Worm (Caenorhabditis elegans) whole organism, late embryonic: ENCODE measurements around the gene F09F9.5.
A peak's percentile ranks its signal among the peaks of the same experiment; 100 is the strongest.

Experiments
- F13H6.1 ChIP-seq: sonication (generic microtip); optimal IDR thresholded peaks from 2 replicates; lab custom pipeline; 2016; ENCODE audit warnings: missing genetic modification characterization, missing compliant biosample characterization
- K09A11.1 ChIP-seq: sonication (generic microtip); optimal IDR thresholded peaks from 2 replicates; lab custom pipeline; 2017; ENCODE audit warnings: antibody characterized with exemption, mild to moderate bottlenecking, missing genetic modification characterization, missing compliant biosample characterization; ENCODE audit not compliant: insufficient read depth
- Y22D7AL.16 ChIP-seq: sonication (generic microtip); optimal IDR thresholded peaks from 2 replicates; lab custom pipeline; 2016; ENCODE audit warnings: missing genetic modification characterization, missing compliant biosample characterization
- ama-1 ChIP-seq: fragments of 150-350 bp; optimal IDR thresholded peaks from 2 replicates; lab custom pipeline; 2014
- ceh-14 ChIP-seq: sonication (generic microtip); optimal IDR thresholded peaks from 2 replicates; lab custom pipeline; 2016; ENCODE audit warnings: missing genotype, missing genetic modification characterization, missing compliant biosample characterization
- ceh-18 ChIP-seq: sonication (generic microtip); optimal IDR thresholded peaks from 2 replicates; lab custom pipeline; 2016; ENCODE audit warnings: missing genetic modification characterization, missing compliant biosample characterization
- ceh-2 ChIP-seq: sonication (generic microtip); optimal IDR thresholded peaks from 2 replicates; lab custom pipeline; 2016; ENCODE audit warnings: missing genotype, missing genetic modification characterization, missing compliant biosample characterization
- ceh-22 ChIP-seq: sonication (generic microtip); optimal IDR thresholded peaks from 2 replicates; lab custom pipeline; 2017; ENCODE audit warnings: missing biosample characterization, missing genetic modification characterization
- ceh-24 ChIP-seq: sonication (generic microtip); optimal IDR thresholded peaks from 2 replicates; lab custom pipeline; 2016; ENCODE audit warnings: mild to moderate bottlenecking, missing genetic modification characterization, missing compliant biosample characterization
- ceh-30 ChIP-seq: fragments of 150-350 bp; optimal IDR thresholded peaks from 2 replicates; lab custom pipeline; 2014; ENCODE audit warnings: missing biosample characterization, missing genetic modification characterization
- ceh-34 ChIP-seq: sonication (generic microtip); optimal IDR thresholded peaks from 2 replicates; lab custom pipeline; 2016; ENCODE audit warnings: mild to moderate bottlenecking, missing genetic modification characterization, missing compliant biosample characterization
- ceh-48 ChIP-seq: sonication (generic microtip); optimal IDR thresholded peaks from 2 replicates; lab custom pipeline; 2016; ENCODE audit warnings: missing genetic modification characterization, inconsistent platforms, missing compliant biosample characterization
- ceh-6 ChIP-seq: fragments of 200-800 bp; sonication (Bioruptor generic); optimal IDR thresholded peaks from 2 replicates; lab custom pipeline; 2018; ENCODE audit warnings: mild to moderate bottlenecking, missing genetic modification characterization, missing compliant biosample characterization
- dmd-4 ChIP-seq: sonication (generic microtip); optimal IDR thresholded peaks from 2 replicates; lab custom pipeline; 2016; ENCODE audit warnings: borderline replicate concordance, missing genetic modification characterization, missing compliant biosample characterization
- elt-2 ChIP-seq: sonication (generic microtip); optimal IDR thresholded peaks from 2 replicates; lab custom pipeline; 2016; ENCODE audit warnings: missing genetic modification reagents, missing genetic modification characterization, missing compliant biosample characterization
- elt-4 ChIP-seq: sonication (generic microtip); optimal IDR thresholded peaks from 2 replicates; lab custom pipeline; 2016; ENCODE audit warnings: missing genetic modification characterization, missing compliant biosample characterization
- fkh-6 ChIP-seq: sonication (generic microtip); optimal IDR thresholded peaks from 2 replicates; lab custom pipeline; 2016; ENCODE audit warnings: missing genetic modification characterization, missing compliant biosample characterization
- gmeb-2 ChIP-seq: sonication (generic microtip); optimal IDR thresholded peaks from 2 replicates; lab custom pipeline; 2016; ENCODE audit warnings: missing genetic modification characterization, inconsistent platforms, missing compliant biosample characterization
- hlh-13 ChIP-seq: fragments of 200-800 bp; sonication (Bioruptor generic); optimal IDR thresholded peaks from 2 replicates; lab custom pipeline; 2018; ENCODE audit warnings: mild to moderate bottlenecking, missing genetic modification characterization, missing compliant biosample characterization
- hlh-15 ChIP-seq: sonication (generic microtip); optimal IDR thresholded peaks from 2 replicates; lab custom pipeline; 2016; ENCODE audit warnings: missing genetic modification characterization, missing compliant biosample characterization
- hlh-30 ChIP-seq: sonication (generic microtip); optimal IDR thresholded peaks from 2 replicates; lab custom pipeline; 2017; ENCODE audit warnings: antibody characterized with exemption, missing genetic modification characterization, missing compliant biosample characterization; ENCODE audit not compliant: insufficient read depth
- hlh-6 ChIP-seq: sonication (generic microtip); optimal IDR thresholded peaks from 2 replicates; lab custom pipeline; 2016; ENCODE audit warnings: missing genotype, missing genetic modification characterization, missing compliant biosample characterization
- hlh-8 ChIP-seq: sonication (generic microtip); optimal IDR thresholded peaks from 2 replicates; lab custom pipeline; 2016; ENCODE audit warnings: missing genotype, missing genetic modification characterization, missing compliant biosample characterization
- mec-3 ChIP-seq: sonication (generic microtip); optimal IDR thresholded peaks from 2 replicates; lab custom pipeline; 2016; ENCODE audit warnings: borderline replicate concordance, missing genetic modification characterization, missing compliant biosample characterization
- npax-4 ChIP-seq: sonication (generic microtip); optimal IDR thresholded peaks from 2 replicates; lab custom pipeline; 2016; ENCODE audit warnings: missing genetic modification characterization, missing compliant biosample characterization
- pag-3 ChIP-seq: sonication (generic microtip); optimal IDR thresholded peaks from 2 replicates; lab custom pipeline; 2016; ENCODE audit warnings: missing compliant biosample characterization, missing genetic modification characterization, borderline replicate concordance
- pat-9 ChIP-seq: fragments of 200-800 bp; sonication (Bioruptor generic); optimal IDR thresholded peaks from 2 replicates; lab custom pipeline; 2018; ENCODE audit warnings: mild to moderate bottlenecking, missing genetic modification characterization, moderate library complexity, missing compliant biosample characterization
- pha-2 ChIP-seq: sonication (generic microtip); optimal IDR thresholded peaks from 2 replicates; lab custom pipeline; 2017; ENCODE audit warnings: mild to moderate bottlenecking, missing genetic modification characterization, missing compliant biosample characterization
- pqm-1 ChIP-seq: sonication (generic microtip); optimal IDR thresholded peaks from 2 replicates; lab custom pipeline; 2016; ENCODE audit warnings: missing genetic modification characterization, missing compliant biosample characterization
- rnt-1 ChIP-seq: sonication (generic microtip); optimal IDR thresholded peaks from 2 replicates; lab custom pipeline; 2016; ENCODE audit warnings: missing genetic modification characterization, missing compliant biosample characterization
- tbx-7 ChIP-seq: sonication (generic microtip); optimal IDR thresholded peaks from 2 replicates; lab custom pipeline; 2016; ENCODE audit warnings: missing genotype, missing genetic modification characterization, missing compliant biosample characterization
- ttx-3 ChIP-seq: sonication (generic microtip); optimal IDR thresholded peaks from 2 replicates; lab custom pipeline; 2016; ENCODE audit warnings: missing genetic modification reagents, missing genetic modification characterization, missing compliant biosample characterization
- unc-42 ChIP-seq: sonication (generic microtip); optimal IDR thresholded peaks from 2 replicates; lab custom pipeline; 2016; ENCODE audit warnings: missing genotype, missing genetic modification characterization, missing compliant biosample characterization
- unc-55 ChIP-seq: sonication (generic microtip); optimal IDR thresholded peaks from 2 replicates; lab custom pipeline; 2017; ENCODE audit warnings: missing biosample characterization, missing genetic modification reagents, missing genetic modification characterization
- unc-86 ChIP-seq: sonication (generic microtip); optimal IDR thresholded peaks from 2 replicates; lab custom pipeline; 2016; ENCODE audit warnings: missing genetic modification characterization, missing compliant biosample characterization
- ztf-16 ChIP-seq: sonication (generic microtip); optimal IDR thresholded peaks from 2 replicates; lab custom pipeline; 2017; ENCODE audit warnings: missing genetic modification characterization, missing compliant biosample characterization

Gene F09F9.5

DNA sequence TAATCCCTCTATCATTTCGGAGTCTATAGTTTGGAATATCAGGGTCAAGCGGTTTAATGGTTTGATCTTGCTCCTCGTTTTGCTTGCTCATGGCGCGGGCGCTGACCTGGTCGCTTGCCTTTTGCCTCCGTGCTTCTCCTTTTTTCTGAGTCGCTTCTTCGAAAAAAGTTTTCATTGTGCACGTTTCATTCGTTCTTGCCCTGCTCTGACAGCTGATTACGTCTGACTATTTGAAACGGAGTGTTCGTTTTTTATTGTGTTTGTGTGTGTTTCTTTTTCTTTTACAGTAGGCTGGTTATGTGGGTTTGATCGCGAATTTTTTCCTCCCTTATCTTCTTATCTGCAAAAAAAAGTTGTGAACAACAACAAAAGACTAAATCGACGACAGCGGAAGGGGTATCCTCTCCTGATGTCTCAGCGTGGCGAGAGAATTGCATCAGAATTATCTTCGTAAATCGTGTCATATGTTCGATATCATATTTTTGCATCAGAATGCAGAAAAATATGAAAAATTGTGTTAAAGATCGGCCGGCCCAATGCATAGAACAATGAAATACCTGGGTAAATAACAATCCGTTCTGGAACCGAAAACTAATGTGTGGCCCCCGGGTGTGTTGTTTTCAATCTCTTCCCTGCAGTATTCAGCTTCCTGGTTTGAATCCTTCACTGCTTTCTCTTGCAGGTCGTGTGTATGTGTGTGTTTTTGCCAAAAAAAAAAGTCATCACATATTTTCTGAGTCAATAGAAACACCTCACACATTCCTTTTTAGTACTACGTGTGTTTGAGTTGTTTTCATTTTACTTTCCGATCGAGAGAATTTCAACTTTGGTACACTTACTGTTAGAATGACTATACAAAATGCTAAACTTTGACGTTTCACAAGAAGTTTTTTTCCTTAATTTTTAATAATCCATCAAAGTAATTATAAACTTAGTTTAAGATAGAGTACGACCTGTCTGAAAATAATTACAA is 22.2 kb downstream of the F09F9.5 start, which contains the start of gene ZK470.4:
TSS of gene ZK470.4 (minus strand) at position 175 of the 973 bp plus-strand sequence.
- TF ChIP-seq unc-86 (no peak), pat-9 (tag; lab: Kevin White, UChicago) (no peak), unc-55 (GFP tag; lab: Kevin White, UChicago) (no peak), ceh-6 (GFP tag; lab: Kevin White, UChicago) (no peak), ceh-30 (tag; lab: Kevin White, UChicago) (no peak), gmeb-2 (tag; lab: Kevin White, UChicago) (no peak), ceh-48 (no peak), fkh-6 (tag; lab: Kevin White, UChicago) (no peak), Y22D7AL.16 (tag; lab: Kevin White, UChicago) (no peak), hlh-6 (tag; lab: Kevin White, UChicago) (no peak), pha-2 (tag; lab: Kevin White, UChicago) (no peak)

- TF ChIP-seq K09A11.1 (no peak), ceh-34 (tag; lab: Kevin White, UChicago) (no peak), rnt-1 (tag; lab: Kevin White, UChicago) (no peak), pag-3 (tag; lab: Kevin White, UChicago) (no peak), dmd-4 (tag; lab: Kevin White, UChicago) (no peak), hlh-8 (tag; lab: Kevin White, UChicago) (no peak), tbx-7 (tag; lab: Kevin White, UChicago) (no peak), npax-4 (tag; lab: Kevin White, UChicago) (no peak), elt-2 (tag; lab: Kevin White, UChicago) (no peak), F13H6.1 (tag; lab: Kevin White, UChicago) (no peak), ama-1 (no peak), ceh-48 (no peak), ttx-3 (no peak), unc-42 (tag; lab: Kevin White, UChicago) (no peak)
These were observed 23.2 kb downstream of the F09F9.5 start for ce11 chrX:4140755-4141417.

ce11 chrX:4142202-4142601 is 24.5 kb downstream of the F09F9.5 start:
- TF ChIP-seq hlh-30: peak; percentile 76
- TF ChIP-seq ceh-30 (tag; lab: Kevin White, UChicago): no peak
- no peak for TF ChIP-seq elt-4 (tag; lab: Kevin White, UChicago)
- TF ChIP-seq ceh-18 (tag; lab: Kevin White, UChicago): peak; percentile 74
- no peak for TF ChIP-seq ztf-16 (tag; lab: Kevin White, UChicago)
- TF ChIP-seq unc-86: no peak
- no peak for TF ChIP-seq ceh-22 (tag; lab: Kevin White, UChicago)
- TF ChIP-seq hlh-15 (tag; lab: Kevin White, UChicago): no peak
- peak; percentile 74 for TF ChIP-seq unc-55 (GFP tag; lab: Kevin White, UChicago)
- TF ChIP-seq elt-2 (tag; lab: Kevin White, UChicago): no peak
- TF ChIP-seq unc-42 (tag; lab: Kevin White, UChicago): no peak
- no peak for TF ChIP-seq ceh-14
- no peak for TF ChIP-seq F13H6.1 (tag; lab: Kevin White, UChicago)
- TF ChIP-seq pqm-1 (tag; lab: Kevin White, UChicago): no peak
- no peak for TF ChIP-seq hlh-13 (GFP tag; lab: Kevin White, UChicago)
- TF ChIP-seq hlh-8 (tag; lab: Kevin White, UChicago): no peak
- no peak for TF ChIP-seq ceh-24 (tag; lab: Kevin White, UChicago)
- no peak for TF ChIP-seq hlh-6 (tag; lab: Kevin White, UChicago)
- no peak for TF ChIP-seq mec-3 (tag; lab: Kevin White, UChicago)
- TF ChIP-seq ceh-2 (tag; lab: Kevin White, UChicago): no peak
